Fruit fly (Drosophila melanogaster): Measurements from ENCODE around the gene dl.

- TF ChIP-seq gl (tag; optimal IDR thresholded peaks at IDR 0.05) (no peak), Ets98B (GFP tag; IDR thresholded peaks at IDR 0.05) (no peak), Pif1A (GFP tag; optimal IDR thresholded peaks at IDR 0.05) (no peak), Snoo (tag; optimal IDR thresholded peaks at IDR 0.05) (no peak), CG34367 (tag; optimal IDR thresholded peaks at IDR 0.05) (no peak), CG12605 (GFP tag; IDR thresholded peaks at IDR 0.05) (no peak), EcR (GFP tag; optimal IDR thresholded peaks at IDR 0.05) (no peak), CG9948 (tag; optimal IDR thresholded peaks at IDR 0.05) (no peak), CG10348 (GFP tag; IDR thresholded peaks at IDR 0.05) (no peak), rn (GFP tag; IDR thresholded peaks at IDR 0.05) (no peak), CG32121 (GFP tag; IDR thresholded peaks at IDR 0.05) (no peak), fd96Ca (GFP tag; IDR thresholded peaks at IDR 0.05) (no peak), CG15710 (tag; optimal IDR thresholded peaks at IDR 0.05) (no peak), CG17806 (tag; optimal IDR thresholded peaks at IDR 0.05) (no peak)
Measured at dm6 chr2L:17390782-17391181, 59.4 kb downstream of the dl start.

All from whole organism, pupa.